Fruit fly (Drosophila melanogaster) whole organism, embryonic: ENCODE measurements around the gene CG43993.
A peak's percentile ranks its signal among the peaks of the same experiment; 100 is the strongest.

Source experiments
- Antp ChIP-seq: fragments of 200-800 bp; sonication (Bioruptor generic); optimal IDR thresholded peaks from 3 replicates; lab custom pipeline; 2016; ENCODE audit warnings: missing biosample characterization, missing genetic modification characterization
- B-H2 ChIP-seq: fragments of 200-800 bp; sonication (Bioruptor generic); optimal IDR thresholded peaks from 2 replicates; lab custom pipeline; 2018; ENCODE audit warnings: missing biosample characterization, mild to moderate bottlenecking, missing genetic modification characterization
- BEAF-32 ChIP-seq: fragments of 200-800 bp; sonication (Bioruptor generic); optimal IDR thresholded peaks from 3 replicates; lab custom pipeline; 2017; ENCODE audit warnings: missing biosample characterization, missing genetic modification characterization, mild to moderate bottlenecking, moderate library complexity, missing genetic modification reagents
- Blimp-1 ChIP-seq: fragments of 200-800 bp; sonication (Bioruptor generic); optimal IDR thresholded peaks from 3 replicates; lab custom pipeline; 2018; ENCODE audit warnings: missing biosample characterization, missing genetic modification characterization, mild to moderate bottlenecking, moderate library complexity, missing genetic modification reagents
- CG10209 ChIP-seq: fragments of 200-800 bp; sonication (Bioruptor generic); optimal IDR thresholded peaks from 3 replicates; lab custom pipeline; 2017; ENCODE audit warnings: missing biosample characterization, mild to moderate bottlenecking, missing genetic modification characterization, missing genetic modification reagents
- CG11247 ChIP-seq: fragments of 200-800 bp; sonication (Bioruptor generic); IDR thresholded peaks from 2 replicates; pipeline ENCODE4 v1.3.6; 2022; ENCODE audit warnings: missing biosample characterization, missing genetic modification characterization
- CG12744 ChIP-seq: fragments of 200-800 bp; sonication (Bioruptor generic); optimal IDR thresholded peaks from 2 replicates; lab custom pipeline; 2016; ENCODE audit warnings: missing biosample characterization, missing genetic modification characterization
- CG13624 ChIP-seq: fragments of 200-800 bp; sonication (Bioruptor generic); optimal IDR thresholded peaks from 2 replicates; lab custom pipeline; 2016; ENCODE audit warnings: missing biosample characterization, missing genetic modification characterization
- CG14050 ChIP-seq: fragments of 200-800 bp; sonication (Bioruptor generic); IDR thresholded peaks from 3 replicates; pipeline ENCODE4 v1.3.6; 2022; ENCODE audit warnings: missing biosample characterization, missing genetic modification characterization
- CG17186 ChIP-seq: fragments of 200-800 bp; sonication (Bioruptor generic); optimal IDR thresholded peaks from 3 replicates; lab custom pipeline; 2017; ENCODE audit warnings: missing biosample characterization, missing genetic modification reagents, missing genetic modification characterization
- CG17912 ChIP-seq: fragments of 200-800 bp; sonication (Bioruptor generic); optimal IDR thresholded peaks from 2 replicates; lab custom pipeline; 2018; ENCODE audit warnings: missing biosample characterization, mild to moderate bottlenecking, missing genetic modification characterization
- CG18011 ChIP-seq: fragments of 200-800 bp; sonication (Bioruptor generic); optimal IDR thresholded peaks from 2 replicates; lab custom pipeline; 2017; ENCODE audit warnings: missing biosample characterization, missing genetic modification characterization, mild to moderate bottlenecking, moderate library complexity, missing genotype
- CG31224 ChIP-seq: fragments of 200-800 bp; sonication (Bioruptor generic); IDR thresholded peaks from 2 replicates; pipeline ENCODE4 v1.3.6; 2022; ENCODE audit warnings: missing biosample characterization, missing genetic modification characterization
- CG31388 ChIP-seq: fragments of 200-800 bp; sonication (Bioruptor generic); optimal IDR thresholded peaks from 2 replicates; lab custom pipeline; 2016; ENCODE audit warnings: missing biosample characterization, missing genetic modification characterization
- CG32767 ChIP-seq: fragments of 200-800 bp; sonication (Bioruptor generic); IDR thresholded peaks from 2 replicates; pipeline ENCODE4 v1.3.6; 2022; ENCODE audit warnings: missing biosample characterization, missing genetic modification characterization
- CG3838 ChIP-seq: fragments of 200-800 bp; sonication (Bioruptor generic); optimal IDR thresholded peaks from 3 replicates; lab custom pipeline; 2016; ENCODE audit warnings: missing biosample characterization, missing genetic modification characterization
- CG7786 ChIP-seq: fragments of 200-800 bp; sonication (Bioruptor generic); optimal IDR thresholded peaks from 2 replicates; lab custom pipeline; 2016; ENCODE audit warnings: missing biosample characterization, missing genetic modification characterization
- CG8924 ChIP-seq: fragments of 200-800 bp; optimal IDR thresholded peaks from 3 replicates; lab custom pipeline; 2019; ENCODE audit warnings: missing biosample characterization, mild to moderate bottlenecking, missing genetic modification characterization, moderate library complexity
- CG9437 ChIP-seq: fragments of 200-800 bp; sonication (Bioruptor generic); optimal IDR thresholded peaks from 2 replicates; lab custom pipeline; 2018; ENCODE audit warnings: missing biosample characterization, mild to moderate bottlenecking, missing genetic modification characterization
- CG9727 ChIP-seq: fragments of 200-800 bp; sonication (Bioruptor generic); optimal IDR thresholded peaks from 3 replicates; lab custom pipeline; 2017; ENCODE audit warnings: missing biosample characterization, mild to moderate bottlenecking, missing genetic modification characterization
- Dfd ChIP-seq, 2 experiments: fragments of >200 bp; optimal IDR thresholded peaks; 2 replicates each; lab custom pipeline; 2017; ENCODE audit warnings: missing biosample characterization in 2 of 2, missing genetic modification characterization in 2 of 2
- Dip2 ChIP-seq: fragments of 200-800 bp; sonication (Bioruptor generic); IDR thresholded peaks from 2 replicates; pipeline ENCODE4 v1.3.6; 2022; ENCODE audit warnings: missing biosample characterization, missing genetic modification characterization
- Dll ChIP-seq: fragments of 200-800 bp; sonication (Bioruptor generic); IDR thresholded peaks from 4 replicates; pipeline ENCODE4 v1.3.6; 2022; ENCODE audit warnings: missing biosample characterization, missing genetic modification characterization; ENCODE audit not compliant: partially characterized antibody
- Doc3 ChIP-seq: fragments of 200-800 bp; sonication (Bioruptor generic); IDR thresholded peaks from 3 replicates; pipeline ENCODE4 v1.3.6; 2022; ENCODE audit warnings: missing biosample characterization, missing genetic modification characterization; ENCODE audit not compliant: partially characterized antibody
- Mad ChIP-seq: fragments of 200-800 bp; sonication (Bioruptor generic); optimal IDR thresholded peaks from 2 replicates; lab custom pipeline; 2016; ENCODE audit warnings: missing biosample characterization, missing genetic modification characterization
- Max ChIP-seq: fragments of 200-800 bp; sonication (Bioruptor generic); optimal IDR thresholded peaks from 2 replicates; lab custom pipeline; 2016; ENCODE audit warnings: missing biosample characterization, mild to moderate bottlenecking, missing genetic modification characterization
- Neu2 ChIP-seq: fragments of 200-800 bp; sonication (Bioruptor generic); optimal IDR thresholded peaks from 3 replicates; lab custom pipeline; 2016; ENCODE audit warnings: missing biosample characterization, missing genetic modification characterization, borderline replicate concordance
- Ssrp ChIP-seq: fragments of 200-800 bp; sonication (Bioruptor generic); optimal IDR thresholded peaks from 2 replicates; lab custom pipeline; 2018; ENCODE audit warnings: missing biosample characterization, mild to moderate bottlenecking, missing genetic modification characterization, moderate library complexity
- Xrp1 ChIP-seq: fragments of 200-800 bp; sonication (Bioruptor generic); IDR thresholded peaks from 2 replicates; pipeline ENCODE4 v1.3.6; 2022; ENCODE audit warnings: missing biosample characterization, missing genetic modification characterization
- abd-A ChIP-seq: fragments of 200-800 bp; sonication (Bioruptor generic); optimal IDR thresholded peaks from 3 replicates; lab custom pipeline; 2019; ENCODE audit warnings: missing biosample characterization, mild to moderate bottlenecking, missing genetic modification characterization, moderate library complexity
- bab2 ChIP-seq: fragments of 200-800 bp; sonication (Bioruptor generic); optimal IDR thresholded peaks from 2 replicates; lab custom pipeline; 2016; ENCODE audit warnings: missing biosample characterization, missing genetic modification characterization
- br ChIP-seq: fragments of >200 bp; optimal IDR thresholded peaks from 2 replicates; lab custom pipeline; 2017
- chinmo ChIP-seq: fragments of 200-800 bp; sonication (Bioruptor generic); IDR thresholded peaks from 4 replicates; pipeline ENCODE4 v1.3.6; 2022; ENCODE audit warnings: missing biosample characterization, missing genetic modification characterization; ENCODE audit not compliant: partially characterized antibody
- danr ChIP-seq: fragments of 200-800 bp; sonication (Bioruptor generic); IDR thresholded peaks from 2 replicates; pipeline ENCODE4 v1.3.6; 2022; ENCODE audit warnings: missing biosample characterization, missing genetic modification characterization
- fd64A ChIP-seq: fragments of 200-800 bp; sonication (Bioruptor generic); optimal IDR thresholded peaks from 3 replicates; lab custom pipeline; 2018; ENCODE audit warnings: missing biosample characterization, mild to moderate bottlenecking, missing genetic modification characterization
- ind ChIP-seq: fragments of 200-800 bp; sonication (Bioruptor generic); optimal IDR thresholded peaks from 3 replicates; lab custom pipeline; 2016; ENCODE audit warnings: missing biosample characterization, missing genetic modification characterization
- knrl ChIP-seq: fragments of 200-800 bp; sonication (Bioruptor generic); IDR thresholded peaks from 3 replicates; pipeline ENCODE4 v1.3.6; 2022; ENCODE audit warnings: missing biosample characterization, missing genetic modification characterization; ENCODE audit not compliant: partially characterized antibody
- lab ChIP-seq: fragments of 200-800 bp; sonication (Bioruptor generic); optimal IDR thresholded peaks from 3 replicates; lab custom pipeline; 2017; ENCODE audit warnings: missing biosample characterization, missing genetic modification characterization, mild to moderate bottlenecking, moderate library complexity, missing genetic modification reagents
- lola ChIP-seq, 3 experiments: fragments of >200 bp in 2 of 3; fragments of 200-800 bp in 1 of 3; sonication (Bioruptor generic) in 1 of 3; optimal IDR thresholded peaks; 2 replicates each; lab custom pipeline; 2017 to 2019; ENCODE audit warnings: missing biosample characterization in 3 of 3, missing genetic modification characterization in 3 of 3, mild to moderate bottlenecking in 1 of 3, moderate library complexity in 1 of 3
- pho ChIP-seq: fragments of 200-800 bp; sonication (Bioruptor generic); optimal IDR thresholded peaks from 2 replicates; lab custom pipeline; 2016; ENCODE audit warnings: missing biosample characterization, missing genetic modification characterization
- pnt ChIP-seq: fragments of 200-800 bp; sonication (Bioruptor generic); optimal IDR thresholded peaks from 3 replicates; lab custom pipeline; 2016; ENCODE audit warnings: missing biosample characterization, missing genetic modification characterization
- ranshi ChIP-seq: fragments of 200-800 bp; sonication (Bioruptor generic); IDR thresholded peaks from 2 replicates; pipeline ENCODE4 v1.3.6; 2022; ENCODE audit warnings: missing biosample characterization, missing genetic modification characterization
- row ChIP-seq: fragments of 200-800 bp; sonication (Bioruptor generic); IDR thresholded peaks from 3 replicates; pipeline ENCODE4 v1.3.6; 2022; ENCODE audit warnings: missing biosample characterization, missing genetic modification characterization
- salm ChIP-seq: fragments of 200-800 bp; sonication (Bioruptor generic); optimal IDR thresholded peaks from 2 replicates; lab custom pipeline; 2018; ENCODE audit warnings: missing biosample characterization, mild to moderate bottlenecking, missing genetic modification characterization
- sob ChIP-seq: fragments of 200-800 bp; sonication (Bioruptor generic); IDR thresholded peaks from 2 replicates; pipeline ENCODE4 v1.3.6; 2022; ENCODE audit warnings: missing biosample characterization, missing genetic modification characterization
- stwl ChIP-seq: fragments of 200-800 bp; sonication (Bioruptor generic); optimal IDR thresholded peaks from 3 replicates; lab custom pipeline; 2018; ENCODE audit warnings: missing biosample characterization, mild to moderate bottlenecking, missing genetic modification characterization, moderate library complexity
- tap ChIP-seq: fragments of 200-800 bp; optimal IDR thresholded peaks from 3 replicates; lab custom pipeline; 2019; ENCODE audit warnings: missing biosample characterization, mild to moderate bottlenecking, missing genetic modification characterization, moderate library complexity
- trem ChIP-seq: fragments of 200-800 bp; optimal IDR thresholded peaks from 3 replicates; lab custom pipeline; 2019; ENCODE audit warnings: missing biosample characterization, mild to moderate bottlenecking, missing genetic modification characterization, moderate library complexity
- tup ChIP-seq: fragments of 200-800 bp; sonication (Bioruptor generic); optimal IDR thresholded peaks from 2 replicates; lab custom pipeline; 2016; ENCODE audit warnings: missing biosample characterization, mild to moderate bottlenecking, missing genetic modification characterization, moderate library complexity
- z ChIP-seq: fragments of 200-800 bp; sonication (Bioruptor generic); IDR thresholded peaks from 3 replicates; pipeline ENCODE4 v1.3.6; 2022; ENCODE audit warnings: missing biosample characterization, missing genetic modification characterization
- zen2 ChIP-seq: fragments of 200-800 bp; sonication (Bioruptor generic); IDR thresholded peaks from 3 replicates; pipeline ENCODE4 v1.3.6; 2022; ENCODE audit warnings: missing biosample characterization, missing genetic modification characterization; ENCODE audit not compliant: partially characterized antibody

CG43993 gene

DNA sequence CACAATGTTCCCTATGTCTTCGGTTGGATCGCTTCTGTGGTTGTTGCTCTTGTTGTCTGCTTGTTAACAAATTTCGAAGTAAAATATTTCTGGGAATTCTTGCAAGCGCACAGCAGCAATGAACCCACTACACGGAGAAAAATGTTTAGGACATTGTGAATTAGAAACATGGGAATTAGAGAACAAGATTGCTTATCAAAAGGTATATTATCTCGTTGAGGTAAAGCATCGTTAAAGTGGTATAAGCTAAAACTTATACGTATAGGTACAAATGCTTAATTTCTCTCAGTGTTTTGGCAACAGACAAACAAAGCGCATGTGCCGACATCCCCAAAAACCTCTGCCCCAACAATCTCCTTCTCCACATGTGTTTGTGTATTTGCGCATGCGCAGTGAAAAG is 21.3 kb downstream of the CG43993 start (continued):
- peak; percentile 46 for TF ChIP-seq Antp (GFP tag; lab: Kevin White, UChicago)
- TF ChIP-seq CG17186 (GFP tag; lab: Kevin White, UChicago): no peak
- no peak for TF ChIP-seq CG13624
- no peak for TF ChIP-seq CG3838
- TF ChIP-seq Dip2 (GFP tag; lab: Robert Waterston, UW): no peak
- TF ChIP-seq tup (GFP tag; lab: Kevin White, UChicago): no peak
- TF ChIP-seq sob (GFP tag; lab: Robert Waterston, UW): no peak
- TF ChIP-seq CG14050 (GFP tag; lab: Robert Waterston, UW): no peak
- TF ChIP-seq fd64A (GFP tag; lab: Kevin White, UChicago): peak; percentile 35
- TF ChIP-seq CG31224: no peak
- TF ChIP-seq salm (tag; lab: Kevin White, UChicago): no peak
- peak; percentile 36 for TF ChIP-seq pnt (GFP tag; lab: Kevin White, UChicago)
- no peak for TF ChIP-seq CG17912 (GFP tag; lab: Kevin White, UChicago)
- peak in 1 of 3 experiments; percentile 40 for TF ChIP-seq lola (GFP tag; optimal IDR thresholded peaks at IDR 0.05; lab: Kevin White, UChicago)
- no peak for TF ChIP-seq br (lab: Kevin White, UChicago)
- TF ChIP-seq lab: peak; percentile 7
- no peak for TF ChIP-seq B-H2 (GFP tag; lab: Kevin White, UChicago)
- no peak for TF ChIP-seq chinmo (GFP tag; lab: Robert Waterston, UW)
- peak; percentile 66 for TF ChIP-seq Blimp-1
- no peak for TF ChIP-seq danr (GFP tag; lab: Robert Waterston, UW)
- TF ChIP-seq pho (GFP tag; lab: Kevin White, UChicago): no peak
- TF ChIP-seq Doc3: no peak
- TF ChIP-seq CG12744: no peak
- TF ChIP-seq CG7786 (GFP tag; lab: Kevin White, UChicago): no peak
- no peak for TF ChIP-seq CG10209
- no peak for TF ChIP-seq Neu2
- TF ChIP-seq Dll (GFP tag; lab: Robert Waterston, UW): no peak
- peak; percentile 63 for TF ChIP-seq tap
- TF ChIP-seq trem (tag; lab: Kevin White, UChicago): peak; percentile 26
- no peak for TF ChIP-seq CG11247 (GFP tag; lab: Robert Waterston, UW)
- no peak for TF ChIP-seq Mad (GFP tag; lab: Kevin White, UChicago)
- no peak for TF ChIP-seq CG31388 (GFP tag; lab: Kevin White, UChicago)
- TF ChIP-seq ranshi (GFP tag; lab: Robert Waterston, UW): peak; percentile 29; the same call in 1 of the 2 replicates
- no peak for TF ChIP-seq Dfd (GFP tag; optimal IDR thresholded peaks at IDR 0.05; lab: Kevin White, UChicago)
- TF ChIP-seq Max: peak; percentile 58
- TF ChIP-seq ind (GFP tag; lab: Kevin White, UChicago): peak; percentile 16
- TF ChIP-seq stwl (tag; lab: Kevin White, UChicago): peak; percentile 19
- peak; percentile 63 for TF ChIP-seq Xrp1 (GFP tag; lab: Robert Waterston, UW)
- TF ChIP-seq CG9437 (GFP tag; lab: Kevin White, UChicago): no peak
- TF ChIP-seq CG8924 (tag; lab: Kevin White, UChicago): no peak
- no peak for TF ChIP-seq CG18011 (GFP tag; lab: Kevin White, UChicago)
- TF ChIP-seq BEAF-32 (GFP tag; lab: Kevin White, UChicago): no peak
- peak; percentile 32 for TF ChIP-seq Ssrp (tag; lab: Kevin White, UChicago)
- peak; percentile 40; the same call in 1 of the 3 replicates for TF ChIP-seq row (GFP tag; lab: Robert Waterston, UW)
- no peak for TF ChIP-seq knrl (GFP tag; lab: Robert Waterston, UW)
- TF ChIP-seq zen2 (GFP tag; lab: Robert Waterston, UW): no peak
- peak; percentile 55 for TF ChIP-seq CG9727
- TF ChIP-seq CG32767 (GFP tag; lab: Robert Waterston, UW): peak; percentile 32; the same call in 1 of the 2 replicates
- peak; percentile 26 for TF ChIP-seq bab2
- no peak for TF ChIP-seq abd-A (tag; lab: Kevin White, UChicago)
- TF ChIP-seq z: no peak
